Worm (Caenorhabditis elegans): ENCODE data around the gene Y45G5AM.9.
A peak's percentile ranks its signal among the peaks of the same experiment; 100 is the strongest.

Y45G5AM.9 gene

ce11 chrV:4131471-4131939 is 62.9 kb downstream of the Y45G5AM.9 start, which contains the start of gene nhr-57 (continued):
- no peak for TF ChIP-seq lir-3 (tag; optimal IDR thresholded peaks at IDR 0.05)
- no peak for TF ChIP-seq T26A8.4 (GFP tag; IDR thresholded peaks at IDR 0.05)
- TF ChIP-seq pha-4 (GFP tag; IDR thresholded peaks at IDR 0.05): peak; percentile 70; the same call in 1 of the 2 replicates
- peak; percentile 71 for TF ChIP-seq pha-4 (tag; optimal IDR thresholded peaks at IDR 0.05)
- no peak for TF ChIP-seq ceh-62 (tag; optimal IDR thresholded peaks at IDR 0.05)
- no peak for TF ChIP-seq aly-2 (tag; optimal IDR thresholded peaks at IDR 0.05)
- TF ChIP-seq F10B5.3 (tag; optimal IDR thresholded peaks at IDR 0.05): no peak
- no peak for TF ChIP-seq T20F7.1 (GFP tag; optimal IDR thresholded peaks at IDR 0.05)
- TF ChIP-seq spr-3 (GFP tag; optimal IDR thresholded peaks at IDR 0.05): no peak
- TF ChIP-seq D1046.2 (GFP tag; IDR thresholded peaks at IDR 0.05): no peak
- TF ChIP-seq R02D3.7 (tag; optimal IDR thresholded peaks at IDR 0.05): no peak
- TF ChIP-seq zip-2 (tag; optimal IDR thresholded peaks at IDR 0.05): no peak
- TF ChIP-seq nhr-41 (GFP tag; IDR thresholded peaks at IDR 0.05): no peak
- TF ChIP-seq lin-15B (tag; optimal IDR thresholded peaks at IDR 0.05): no peak
- no peak for TF ChIP-seq vab-7 (GFP tag; IDR thresholded peaks at IDR 0.05)
- TF ChIP-seq nhr-76 (tag; optimal IDR thresholded peaks at IDR 0.05): no peak
- no peak for TF ChIP-seq snpc-1.2 (GFP tag; IDR thresholded peaks at IDR 0.05)
- TF ChIP-seq nhr-111 (GFP tag; optimal IDR thresholded peaks at IDR 0.05): no peak
- TF ChIP-seq gei-8 (GFP tag; optimal IDR thresholded peaks at IDR 0.05): peak; percentile 78
- no peak for TF ChIP-seq daf-8 (GFP tag; IDR thresholded peaks at IDR 0.05)
- no peak for TF ChIP-seq unc-39 (tag; optimal IDR thresholded peaks at IDR 0.05)
- no peak for TF ChIP-seq lin-29 (GFP tag; IDR thresholded peaks at IDR 0.05)
- no peak for TF ChIP-seq egl-27 (tag; optimal IDR thresholded peaks at IDR 0.05)
- TF ChIP-seq dmd-8 (GFP tag; IDR thresholded peaks at IDR 0.05): 0 out of 2 replicates have a peak, but pooled peaks have one; percentile 14
- no peak for TF ChIP-seq ztf-11 (tag; optimal IDR thresholded peaks at IDR 0.05)
- TF ChIP-seq ceh-44 (GFP tag; IDR thresholded peaks at IDR 0.05): no peak
- peak; percentile 51; the same call in 1 of the 2 replicates for TF ChIP-seq ceh-20 (GFP tag; IDR thresholded peaks at IDR 0.05)
- peak; percentile 4 for TF ChIP-seq nhr-77 (tag; optimal IDR thresholded peaks at IDR 0.05)
- 0 out of 2 replicates have a peak, but pooled peaks have one; percentile 53 for TF ChIP-seq tra-1 (GFP tag; IDR thresholded peaks at IDR 0.05)
- no peak for TF ChIP-seq madf-9 (GFP tag; conservative IDR thresholded peaks at IDR 0.05)
- no peak for TF ChIP-seq Y75B8A.6 (GFP tag; IDR thresholded peaks at IDR 0.05)
- peak; percentile 85 for TF ChIP-seq dve-1 (tag; optimal IDR thresholded peaks at IDR 0.05; ENCODE audit: insufficient read depth)
- peak; percentile 91 for TF ChIP-seq nhr-48 (tag; optimal IDR thresholded peaks at IDR 0.05)
- peak; percentile 93 for TF ChIP-seq hlh-11 (tag; optimal IDR thresholded peaks at IDR 0.05)
- no peak for TF ChIP-seq duxl-1 (tag; optimal IDR thresholded peaks at IDR 0.05; ENCODE audit: poor library complexity)
- no peak for TF ChIP-seq unc-130 (GFP tag; optimal IDR thresholded peaks at IDR 0.05)
- TF ChIP-seq arid-1 (GFP tag; conservative IDR thresholded peaks at IDR 0.05): no peak
- TF ChIP-seq jun-1 (tag; optimal IDR thresholded peaks at IDR 0.05): no peak
- no peak for TF ChIP-seq lin-39 (tag; optimal IDR thresholded peaks at IDR 0.05)
- peak; percentile 7 for TF ChIP-seq mes-2 (tag; optimal IDR thresholded peaks at IDR 0.05; ENCODE audit: poor library complexity, severe bottlenecking)
- no peak for TF ChIP-seq ceh-28 (tag; optimal IDR thresholded peaks at IDR 0.05)
- peak; percentile 31 for TF ChIP-seq nhr-11 (tag; optimal IDR thresholded peaks at IDR 0.05)
- TF ChIP-seq lim-7 (GFP tag; IDR thresholded peaks at IDR 0.05): no peak
- no peak for TF ChIP-seq mep-1 (tag; optimal IDR thresholded peaks at IDR 0.05)
- TF ChIP-seq ceh-82 (tag; optimal IDR thresholded peaks at IDR 0.05): no peak
- peak; percentile 94 for TF ChIP-seq nhr-28 (tag; optimal IDR thresholded peaks at IDR 0.05)
- peak; percentile 100 for TF ChIP-seq aha-1 (tag)
- no peak for TF ChIP-seq egl-43 (GFP tag; IDR thresholded peaks at IDR 0.05)
- TF ChIP-seq lin-13 (GFP tag; optimal IDR thresholded peaks at IDR 0.05): no peak
- TF ChIP-seq daf-16 (GFP tag; optimal IDR thresholded peaks at IDR 0.05): peak in 1 of 2 experiments; percentile 40
- peak; percentile 84 for TF ChIP-seq daf-16 (tag; optimal IDR thresholded peaks at IDR 0.05)
- no peak for TF ChIP-seq set-16 (GFP tag; IDR thresholded peaks at IDR 0.05)
- peak; percentile 65 for TF ChIP-seq nhr-102 (tag; optimal IDR thresholded peaks at IDR 0.05)
